Fruit fly (Drosophila melanogaster): ENCODE measurements around the gene robl37BC.
A peak's percentile ranks its signal among the peaks of the same experiment; 100 is the strongest.

robl37BC gene

DNA sequence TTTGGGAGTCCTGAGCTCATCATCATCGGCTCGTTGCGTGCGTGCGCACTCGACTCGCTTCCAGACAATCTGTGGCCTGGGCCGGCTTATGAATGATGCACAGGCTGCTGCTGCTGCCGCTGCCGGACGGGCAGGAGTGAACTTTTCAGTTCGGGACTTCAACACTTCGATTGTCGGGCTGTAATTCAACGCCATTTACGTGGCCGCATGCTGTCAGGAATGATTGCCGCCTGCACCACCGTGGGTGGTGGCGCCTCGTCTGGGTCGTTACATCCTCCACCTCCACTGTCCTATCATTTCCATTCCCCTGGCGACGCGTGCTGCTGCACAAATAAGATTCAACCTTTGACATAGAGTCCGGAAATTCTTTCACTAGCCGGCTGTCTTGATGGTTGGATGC is 629 bp upstream of the robl37BC start:
- peak; percentile 29 for TF ChIP-seq Med (GFP tag)
- no peak for TF ChIP-seq CHES-1-like (GFP tag; optimal IDR thresholded peaks at IDR 0.05)
- peak; percentile 26 for TF ChIP-seq sens (GFP tag)
- TF ChIP-seq lmd (GFP tag; IDR thresholded peaks at IDR 0.05) = 0 out of 2 replicates have a peak, but pooled peaks have one; percentile 11
- 0 out of 3 replicates have a peak, but pooled peaks have one; percentile 38 for TF ChIP-seq zen2 (GFP tag; IDR thresholded peaks at IDR 0.05; ENCODE audit: partially characterized antibody)
- no peak for TF ChIP-seq CG17328 (GFP tag; IDR thresholded peaks at IDR 0.05)
- TF ChIP-seq CG6272 (GFP tag; IDR thresholded peaks at IDR 0.05) = no peak
- TF ChIP-seq ERR (GFP tag; optimal IDR thresholded peaks at IDR 0.05) = no peak
- TF ChIP-seq Hey (tag; optimal IDR thresholded peaks at IDR 0.05) = peak; percentile 96
- 0 out of 4 replicates have a peak, but pooled peaks have one; percentile 57 for TF ChIP-seq chinmo (GFP tag; IDR thresholded peaks at IDR 0.05; ENCODE audit: partially characterized antibody)
- TF ChIP-seq ssp (GFP tag; IDR thresholded peaks at IDR 0.05) = no peak
- TF ChIP-seq abd-A (tag; optimal IDR thresholded peaks at IDR 0.05) = peak; percentile 26

DNA sequence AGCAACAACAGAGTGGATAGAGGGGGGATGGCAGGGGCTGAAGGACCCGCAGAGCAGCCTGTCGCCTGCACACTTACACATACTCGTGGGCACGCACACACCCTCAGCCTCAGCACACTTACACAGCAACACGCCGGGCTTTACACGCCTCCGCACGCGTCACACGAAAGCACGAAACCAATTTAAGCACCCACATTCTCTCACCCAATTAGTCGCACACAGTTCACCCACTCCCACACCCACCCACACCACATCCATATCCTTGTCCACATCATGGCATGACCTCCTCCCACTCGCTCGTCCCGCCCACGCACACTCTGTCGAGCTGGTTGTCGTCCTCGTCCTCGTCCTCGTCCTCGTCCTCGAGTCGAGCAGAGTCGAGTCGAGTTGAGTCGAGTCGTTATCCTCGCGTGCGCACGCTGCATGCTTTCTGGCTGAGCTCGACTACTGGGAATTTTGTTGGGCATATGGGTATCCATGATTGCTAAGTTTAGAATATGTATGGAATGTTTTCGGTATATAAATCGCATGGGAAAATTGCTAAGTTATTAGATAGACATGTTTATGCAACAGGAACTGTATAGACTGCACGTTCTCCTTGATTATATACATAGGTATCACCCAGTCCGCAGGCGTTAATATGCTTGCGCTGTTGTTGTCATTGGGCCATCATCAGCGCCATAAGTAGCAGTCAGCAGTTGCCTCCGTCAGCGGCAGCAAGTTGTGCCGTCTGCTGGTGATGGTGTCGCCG is 1.4 kb downstream of the robl37BC start:
- peak; percentile 36 for TF ChIP-seq trem (tag; optimal IDR thresholded peaks at IDR 0.05)
- no peak for TF ChIP-seq CG3995 (GFP tag; optimal IDR thresholded peaks at IDR 0.05)
- peak; percentile 87 for TF ChIP-seq CG8924 (tag; optimal IDR thresholded peaks at IDR 0.05)
- TF ChIP-seq Dp (GFP tag; optimal IDR thresholded peaks at IDR 0.05) = no peak
- TF ChIP-seq Bgb (GFP tag; IDR thresholded peaks at IDR 0.05; ENCODE audit: partially characterized antibody) = peak; percentile 21; the same call in 1 of the 2 replicates
- TF ChIP-seq Xbp1 (GFP tag; optimal IDR thresholded peaks at IDR 0.05) = peak; percentile 84
- peak; percentile 76 for TF ChIP-seq Atf-2 (GFP tag; optimal IDR thresholded peaks at IDR 0.05)
- peak; percentile 65 for TF ChIP-seq CG9437 (GFP tag; optimal IDR thresholded peaks at IDR 0.05)
- no peak for TF ChIP-seq CG8359 (GFP tag; optimal IDR thresholded peaks at IDR 0.05; ENCODE audit: borderline replicate concordance)
- peak; percentile 90 for TF ChIP-seq CG2678 (tag; optimal IDR thresholded peaks at IDR 0.05)
- no peak for TF ChIP-seq br (optimal IDR thresholded peaks at IDR 0.05)
- TF ChIP-seq ftz-f1 (GFP tag; optimal IDR thresholded peaks at IDR 0.05) = no peak
- TF ChIP-seq CG15269 (tag; optimal IDR thresholded peaks at IDR 0.05) = peak; percentile 83
- peak; percentile 87 for TF ChIP-seq gem (tag; optimal IDR thresholded peaks at IDR 0.05)
- TF ChIP-seq dm (GFP tag; optimal IDR thresholded peaks at IDR 0.05) = peak; percentile 54
- peak; percentile 80 for TF ChIP-seq CG13424 (tag; optimal IDR thresholded peaks at IDR 0.05)
- peak; percentile 50; the same call in 1 of the 2 replicates for TF ChIP-seq sens-2 (GFP tag; IDR thresholded peaks at IDR 0.05)
- no peak for TF ChIP-seq da (GFP tag; optimal IDR thresholded peaks at IDR 0.05)
- no peak for TF ChIP-seq en (GFP tag; optimal IDR thresholded peaks at IDR 0.05)
- no peak for TF ChIP-seq lbe (GFP tag; optimal IDR thresholded peaks at IDR 0.05)
- TF ChIP-seq mld (GFP tag; IDR thresholded peaks at IDR 0.05; ENCODE audit: partially characterized antibody) = no peak
- peak; percentile 62 for TF ChIP-seq CG9876 (GFP tag; optimal IDR thresholded peaks at IDR 0.05)
- TF ChIP-seq danr (GFP tag; IDR thresholded peaks at IDR 0.05) = peak; percentile 71
- TF ChIP-seq sima (GFP tag; optimal IDR thresholded peaks at IDR 0.05) = no peak
- peak; percentile 60 for TF ChIP-seq crc (GFP tag; optimal IDR thresholded peaks at IDR 0.05)
- TF ChIP-seq gro (GFP tag; optimal IDR thresholded peaks at IDR 0.05) = peak; percentile 81
- TF ChIP-seq NFAT (GFP tag; IDR thresholded peaks at IDR 0.05) = peak; percentile 69
- TF ChIP-seq twi (tag; optimal IDR thresholded peaks at IDR 0.05) = peak; percentile 43
- TF ChIP-seq Lpt (GFP tag; optimal IDR thresholded peaks at IDR 0.05) = no peak
- no peak for TF ChIP-seq CG3065 (GFP tag; optimal IDR thresholded peaks at IDR 0.05)
- TF ChIP-seq CG16813 (GFP tag; IDR thresholded peaks at IDR 0.05; ENCODE audit: partially characterized antibody) = no peak
- TF ChIP-seq hkb (optimal IDR thresholded peaks at IDR 0.05) = no peak
- TF ChIP-seq hkb (GFP tag; IDR thresholded peaks at IDR 0.05) = peak; percentile 81
- peak; percentile 78 for TF ChIP-seq B-H1 (GFP tag; IDR thresholded peaks at IDR 0.05)
- TF ChIP-seq CG17361 (GFP tag; IDR thresholded peaks at IDR 0.05) = peak; percentile 75
- peak; percentile 71 for TF ChIP-seq tup (GFP tag; optimal IDR thresholded peaks at IDR 0.05)
- TF ChIP-seq CG17328 (GFP tag; IDR thresholded peaks at IDR 0.05) = peak; percentile 75
- no peak for TF ChIP-seq bbx (GFP tag; IDR thresholded peaks at IDR 0.05; ENCODE audit: partially characterized antibody)

Measured in whole organism, embryonic.